Worm (Caenorhabditis elegans) whole organism, L3 larva: ENCODE data around the gene F07B10.4.

ENCODE experiments used
- ama-1 ChIP-seq: fragments of 150-350 bp; optimal IDR thresholded peaks from 2 replicates; lab custom pipeline; 2018
- ceh-16 ChIP-seq: sonication (generic microtip); optimal IDR thresholded peaks from 2 replicates; lab custom pipeline; 2017; ENCODE audit warnings: missing biosample characterization, missing genetic modification characterization
- ceh-82 ChIP-seq: fragments of 150-350 bp; optimal IDR thresholded peaks from 2 replicates; lab custom pipeline; 2014; ENCODE audit warnings: missing biosample characterization, missing genetic modification characterization
- egl-5 ChIP-seq: fragments of 150-350 bp; optimal IDR thresholded peaks from 2 replicates; lab custom pipeline; 2017; ENCODE audit warnings: missing biosample characterization, missing genetic modification reagents, missing genetic modification characterization, inconsistent platforms
- elt-3 ChIP-seq, 3 experiments: fragments of 150-350 bp in 1 of 3; sonication (generic microtip) in 2 of 3; optimal IDR thresholded peaks; 2 replicates in 2 of 3; 4 replicates in 1 of 3; lab custom pipeline; 2014 to 2017; ENCODE audit warnings: missing biosample characterization in 3 of 3, missing genetic modification characterization in 3 of 3
- jun-1 ChIP-seq: fragments of 150-350 bp; optimal IDR thresholded peaks from 2 replicates; lab custom pipeline; 2014; ENCODE audit warnings: missing biosample characterization, missing genetic modification reagents, missing genetic modification characterization
- lin-15B ChIP-seq: fragments of 150-350 bp; optimal IDR thresholded peaks from 2 replicates; lab custom pipeline; 2014; ENCODE audit warnings: missing biosample characterization, missing genetic modification characterization
- nhr-12 ChIP-seq: fragments of 150-350 bp; optimal IDR thresholded peaks from 2 replicates; lab custom pipeline; 2014; ENCODE audit warnings: missing biosample characterization, missing genetic modification characterization
- nhr-237 ChIP-seq: fragments of 150-350 bp; optimal IDR thresholded peaks from 2 replicates; lab custom pipeline; 2014; ENCODE audit warnings: missing biosample characterization, missing genetic modification characterization
- nhr-25 ChIP-seq: sonication (generic microtip); optimal IDR thresholded peaks from 2 replicates; lab custom pipeline; 2017; ENCODE audit warnings: missing biosample characterization, missing genetic modification characterization
- nhr-28 ChIP-seq: fragments of 150-350 bp; optimal IDR thresholded peaks from 2 replicates; lab custom pipeline; 2014; ENCODE audit warnings: missing biosample characterization, missing genetic modification characterization
- nhr-76 ChIP-seq: fragments of 150-350 bp; sonication (generic microtip); optimal IDR thresholded peaks from 5 replicates; lab custom pipeline; 2014; ENCODE audit warnings: missing biosample characterization, missing genetic modification characterization
- nhr-77 ChIP-seq: fragments of 150-350 bp; optimal IDR thresholded peaks from 2 replicates; lab custom pipeline; 2014; ENCODE audit warnings: missing biosample characterization, missing genetic modification characterization
- skn-1 ChIP-seq: fragments of 150-350 bp; optimal IDR thresholded peaks from 2 replicates; lab custom pipeline; 2014; ENCODE audit warnings: missing biosample characterization, missing genetic modification characterization

DNA sequence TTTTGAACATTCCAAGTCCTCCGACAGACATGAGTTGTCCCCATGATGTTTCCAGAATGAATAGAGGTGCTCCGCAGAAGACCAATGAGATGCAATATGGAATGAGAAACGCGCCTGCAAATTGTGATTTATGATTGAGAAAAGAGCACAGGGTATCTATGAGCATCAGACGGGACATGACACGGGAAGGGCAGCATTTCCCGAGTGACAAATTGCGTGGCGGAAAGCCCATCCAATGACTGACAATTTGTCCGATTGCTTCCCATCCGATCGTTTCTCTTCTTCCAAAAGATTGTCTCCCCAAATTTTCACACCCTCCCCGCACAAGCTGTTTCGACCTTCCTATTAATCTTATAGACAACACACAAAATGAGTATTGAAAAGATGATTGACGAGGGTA lies 44.9 kb upstream of the F07B10.4 start:
- TF ChIP-seq nhr-12 (tag; lab: Kevin White, UChicago) (no peak), nhr-77 (no peak), elt-3 (tag; optimal IDR thresholded peaks at IDR 0.05; lab: Kevin White, UChicago) (no peak), nhr-76 (tag; lab: Kevin White, UChicago) (no peak), jun-1 (no peak), nhr-28 (no peak), lin-15B (tag; lab: Kevin White, UChicago) (no peak), ama-1 (lab: Kevin White, UChicago) (no peak), ceh-82 (tag; lab: Kevin White, UChicago) (no peak), nhr-237 (tag; lab: Kevin White, UChicago) (no peak), skn-1 (no peak), egl-5 (tag; lab: Kevin White, UChicago) (no peak), nhr-25 (no peak), ceh-16 (tag; lab: Kevin White, UChicago) (no peak)
